Fruit fly (Drosophila melanogaster): ENCODE results near the gene CG10337.

dm6 chr2L:19571574-19572495 is 25.1 kb upstream of the CG10337 start:
- TF ChIP-seq Pif1B (GFP tag; optimal IDR thresholded peaks at IDR 0.05): peak; percentile 14
- peak; percentile 27 for TF ChIP-seq CG14655 (GFP tag; optimal IDR thresholded peaks at IDR 0.05)
- no peak for TF ChIP-seq CG8301 (tag; optimal IDR thresholded peaks at IDR 0.05)
- peak; percentile 98 for TF ChIP-seq EcR (GFP tag; optimal IDR thresholded peaks at IDR 0.05)
- TF ChIP-seq CG15710 (tag; optimal IDR thresholded peaks at IDR 0.05): no peak

Data from whole organism, pupa.